Worm (Caenorhabditis elegans) whole organism, L4 larva: ENCODE results near the gene asp-3.
A peak's percentile ranks its signal among the peaks of the same experiment; 100 is the strongest.

Experiments
- D1046.2 ChIP-seq: fragments of 200-800 bp; sonication (Bioruptor generic); IDR thresholded peaks from 2 replicates; pipeline ENCODE4 v1.3.6; 2022; ENCODE audit warnings: missing genetic modification characterization, missing compliant biosample characterization
- F37D6.2 ChIP-seq: sonication (generic microtip); optimal IDR thresholded peaks from 2 replicates; lab custom pipeline; 2016; ENCODE audit warnings: mild to moderate bottlenecking, missing genetic modification characterization, missing compliant biosample characterization
- F44E2.7 ChIP-seq: fragments of 200-800 bp; sonication (Bioruptor generic); IDR thresholded peaks from 2 replicates; pipeline ENCODE4 v2.1.2; 2022; ENCODE audit warnings: missing genetic modification characterization, missing compliant biosample characterization
- T20F7.1 ChIP-seq: fragments of 200-800 bp; sonication (Bioruptor generic); optimal IDR thresholded peaks from 2 replicates; lab custom pipeline; 2018; ENCODE audit warnings: mild to moderate bottlenecking, missing genetic modification characterization, missing compliant biosample characterization
- Y75B8A.6 ChIP-seq: fragments of 200-800 bp; sonication (Bioruptor generic); IDR thresholded peaks from 2 replicates; pipeline ENCODE4 v1.3.6; 2022; ENCODE audit warnings: missing genetic modification reagents, missing genetic modification characterization, missing compliant biosample characterization
- ama-1 ChIP-seq: fragments of 150-350 bp; optimal IDR thresholded peaks from 2 replicates; lab custom pipeline; 2014; ENCODE audit warnings: inconsistent platforms, mixed read lengths
- attf-4 ChIP-seq: sonication (generic microtip); optimal IDR thresholded peaks from 3 replicates; lab custom pipeline; 2017; ENCODE audit warnings: missing biosample characterization, missing genetic modification characterization
- ceh-20 ChIP-seq: fragments of 200-800 bp; sonication (Bioruptor generic); IDR thresholded peaks from 2 replicates; pipeline ENCODE4 v1.3.6; 2022; ENCODE audit warnings: missing genetic modification reagents, missing genetic modification characterization, missing compliant biosample characterization
- ceh-28 ChIP-seq: fragments of 150-350 bp; optimal IDR thresholded peaks from 2 replicates; lab custom pipeline; 2014; ENCODE audit warnings: missing biosample characterization, missing genetic modification reagents, missing genetic modification characterization
- ceh-44 ChIP-seq: fragments of 200-800 bp; sonication (Bioruptor generic); IDR thresholded peaks from 2 replicates; pipeline ENCODE4 v1.3.6; 2022; ENCODE audit warnings: missing genetic modification reagents, missing genetic modification characterization, missing compliant biosample characterization
- ces-1 ChIP-seq: fragments of 150-350 bp; sonication (generic microtip); optimal IDR thresholded peaks from 4 replicates; lab custom pipeline; 2014; ENCODE audit warnings: missing biosample characterization, missing genetic modification reagents, missing genetic modification characterization
- cey-2 ChIP-seq: sonication (generic microtip); optimal IDR thresholded peaks from 3 replicates; lab custom pipeline; 2017; ENCODE audit warnings: missing genetic modification characterization, mild to moderate bottlenecking, missing compliant biosample characterization, antibody characterized with exemption, borderline replicate concordance; ENCODE audit not compliant: insufficient read depth
- daf-12 ChIP-seq: fragments of 150-350 bp; optimal IDR thresholded peaks from 2 replicates; lab custom pipeline; 2014; ENCODE audit warnings: missing biosample characterization, missing genetic modification reagents, missing genetic modification characterization
- daf-16 ChIP-seq, 3 experiments: sonication (generic microtip); optimal IDR thresholded peaks; 2 replicates each; lab custom pipeline; 2016 to 2017; ENCODE audit warnings: missing genetic modification characterization in 3 of 3, missing genetic modification reagents in 3 of 3, mild to moderate bottlenecking in 2 of 3, missing compliant biosample characterization in 2 of 3, missing biosample characterization in 1 of 3, moderate library complexity in 1 of 3
- dmd-6 ChIP-seq: fragments of 200-800 bp; sonication (Bioruptor generic); IDR thresholded peaks from 2 replicates; pipeline ENCODE4 v1.3.6; 2022; ENCODE audit warnings: missing genetic modification reagents, missing genetic modification characterization, missing compliant biosample characterization
- dmd-8 ChIP-seq: fragments of 200-800 bp; sonication (Bioruptor generic); IDR thresholded peaks from 2 replicates; pipeline ENCODE4 v1.3.6; 2022; ENCODE audit warnings: missing genetic modification characterization, missing compliant biosample characterization
- dmd-9 ChIP-seq: fragments of 200-800 bp; sonication (Bioruptor generic); IDR thresholded peaks from 2 replicates; pipeline ENCODE4 v1.3.6; 2022; ENCODE audit warnings: missing genetic modification reagents, missing genetic modification characterization, missing compliant biosample characterization
- egl-27 ChIP-seq: sonication (generic microtip); optimal IDR thresholded peaks from 3 replicates; lab custom pipeline; 2017; ENCODE audit warnings: missing biosample characterization, missing genetic modification reagents, missing genetic modification characterization
- egl-43 ChIP-seq: fragments of 200-800 bp; sonication (Bioruptor generic); IDR thresholded peaks from 2 replicates; pipeline ENCODE4 v1.3.6; 2022; ENCODE audit warnings: missing genetic modification reagents, missing genetic modification characterization, missing compliant biosample characterization
- fkh-10 ChIP-seq: fragments of 150-350 bp; optimal IDR thresholded peaks from 2 replicates; lab custom pipeline; 2014; ENCODE audit warnings: missing biosample characterization, missing genetic modification reagents, missing genetic modification characterization
- fos-1 ChIP-seq: fragments of 150-350 bp; optimal IDR thresholded peaks from 2 replicates; lab custom pipeline; 2014; ENCODE audit warnings: missing biosample characterization, missing genetic modification characterization
- hif-1 ChIP-seq, 2 experiments: sonication (generic microtip); optimal IDR thresholded peaks; 2 replicates each; lab custom pipeline; 2016 to 2017; ENCODE audit warnings: missing compliant biosample characterization in 2 of 2, missing genetic modification characterization in 2 of 2, missing genetic modification reagents in 2 of 2, missing genotype in 2 of 2, mild to moderate bottlenecking in 1 of 2
- hlh-30 ChIP-seq: sonication (generic microtip); optimal IDR thresholded peaks from 2 replicates; lab custom pipeline; 2017; ENCODE audit warnings: antibody characterized with exemption, mild to moderate bottlenecking, missing genetic modification characterization, missing compliant biosample characterization; ENCODE audit not compliant: insufficient read depth
- lin-13 ChIP-seq: fragments of 150-350 bp; optimal IDR thresholded peaks from 2 replicates; lab custom pipeline; 2014; ENCODE audit warnings: missing biosample characterization, missing genetic modification reagents, missing genetic modification characterization
- lin-39 ChIP-seq: fragments of 150-350 bp; optimal IDR thresholded peaks from 2 replicates; lab custom pipeline; 2014; ENCODE audit warnings: missing biosample characterization, missing genetic modification reagents, missing genetic modification characterization
- lir-3 ChIP-seq: sonication (generic microtip); optimal IDR thresholded peaks from 2 replicates; lab custom pipeline; 2016; ENCODE audit warnings: mild to moderate bottlenecking, missing genetic modification characterization, missing compliant biosample characterization
- lsy-2 ChIP-seq, 2 experiments: fragments of 150-350 bp in 1 of 2; sonication (generic microtip) in 1 of 2; optimal IDR thresholded peaks; 2 replicates each; lab custom pipeline; 2014 to 2017; ENCODE audit warnings: missing biosample characterization in 2 of 2, missing genetic modification characterization in 2 of 2
- madf-5 ChIP-seq, 2 experiments: fragments of 200-800 bp; sonication (Bioruptor generic); IDR thresholded peaks; 2 replicates each; pipeline ENCODE4 v1.3.6; 2022; ENCODE audit warnings: missing compliant biosample characterization in 2 of 2, missing genetic modification characterization in 2 of 2
- madf-9 ChIP-seq: fragments of 200-800 bp; sonication (Bioruptor generic); conservative IDR thresholded peaks from 2 replicates; pipeline ENCODE4 v1.3.6; 2022; ENCODE audit warnings: missing genetic modification reagents, missing genetic modification characterization, missing compliant biosample characterization
- mxl-3 ChIP-seq: fragments of 200-800 bp; sonication (Bioruptor generic); optimal IDR thresholded peaks from 2 replicates; lab custom pipeline; 2018; ENCODE audit warnings: mild to moderate bottlenecking, missing genetic modification characterization, missing compliant biosample characterization
- nhr-10 ChIP-seq: fragments of 150-350 bp; optimal IDR thresholded peaks from 2 replicates; lab custom pipeline; 2014; ENCODE audit warnings: missing biosample characterization, missing genetic modification characterization
- nhr-11 ChIP-seq: fragments of 150-350 bp; optimal IDR thresholded peaks from 2 replicates; lab custom pipeline; 2014; ENCODE audit warnings: missing biosample characterization, missing genetic modification characterization
- nhr-25 ChIP-seq: sonication (generic microtip); optimal IDR thresholded peaks from 2 replicates; lab custom pipeline; 2017; ENCODE audit warnings: missing genetic modification characterization, mild to moderate bottlenecking, missing compliant biosample characterization, antibody characterized with exemption, moderate library complexity, borderline replicate concordance; ENCODE audit not compliant: insufficient read depth
- nhr-41 ChIP-seq: fragments of 200-800 bp; sonication (Bioruptor generic); IDR thresholded peaks from 2 replicates; pipeline ENCODE4 v1.3.6; 2022; ENCODE audit warnings: missing genetic modification reagents, missing genetic modification characterization, missing compliant biosample characterization
- nhr-48 ChIP-seq: sonication (generic microtip); optimal IDR thresholded peaks from 2 replicates; lab custom pipeline; 2016; ENCODE audit warnings: mild to moderate bottlenecking, missing genetic modification characterization, missing compliant biosample characterization
- nhr-76 ChIP-seq: fragments of 150-350 bp; optimal IDR thresholded peaks from 2 replicates; lab custom pipeline; 2014; ENCODE audit warnings: missing biosample characterization, missing genetic modification characterization
- nhr-77 ChIP-seq: fragments of 150-350 bp; optimal IDR thresholded peaks from 2 replicates; lab custom pipeline; 2014; ENCODE audit warnings: missing biosample characterization, missing genetic modification characterization
- pha-4 ChIP-seq, 2 experiments: fragments of 150-350 bp in 1 of 2; fragments of 200-800 bp in 1 of 2; sonication (Bioruptor generic) in 1 of 2; IDR thresholded peaks in 1 of 2; optimal IDR thresholded peaks in 1 of 2; 2 replicates each; pipeline versions ENCODE4 v1.3.6 to Lab custom; 2014 to 2022; ENCODE audit warnings: missing genetic modification characterization in 2 of 2, missing genetic modification reagents in 2 of 2, missing biosample characterization in 1 of 2, missing compliant biosample characterization in 1 of 2
- php-3 ChIP-seq: fragments of 200-800 bp; sonication (Bioruptor generic); IDR thresholded peaks from 2 replicates; pipeline ENCODE4 v1.3.6; 2022; ENCODE audit warnings: missing genetic modification reagents, missing genetic modification characterization, missing compliant biosample characterization
- pqm-1 ChIP-seq: sonication (generic microtip); optimal IDR thresholded peaks from 2 replicates; lab custom pipeline; 2017; ENCODE audit warnings: missing biosample characterization, missing genetic modification characterization
- saeg-2 ChIP-seq: fragments of 200-800 bp; sonication (Bioruptor generic); IDR thresholded peaks from 2 replicates; pipeline ENCODE4 v1.3.6; 2022; ENCODE audit warnings: missing genetic modification reagents, missing genetic modification characterization, missing compliant biosample characterization
- set-16 ChIP-seq: fragments of 200-800 bp; sonication (Bioruptor generic); IDR thresholded peaks from 2 replicates; pipeline ENCODE4 v1.3.6; 2022; ENCODE audit warnings: missing genetic modification reagents, missing genetic modification characterization, missing compliant biosample characterization
- snpc-1.2 ChIP-seq: fragments of 200-800 bp; sonication (Bioruptor generic); IDR thresholded peaks from 2 replicates; pipeline ENCODE4 v1.3.6; 2022; ENCODE audit warnings: missing genetic modification reagents, missing genetic modification characterization, missing compliant biosample characterization
- snpc-4 ChIP-seq: fragments of 150-350 bp; optimal IDR thresholded peaks from 2 replicates; lab custom pipeline; 2014; ENCODE audit warnings: missing biosample characterization, missing genetic modification characterization
- spr-1 ChIP-seq: sonication (generic microtip); optimal IDR thresholded peaks from 2 replicates; lab custom pipeline; 2016; ENCODE audit warnings: mild to moderate bottlenecking, missing genetic modification characterization, missing compliant biosample characterization
- spr-3 ChIP-seq: fragments of 200-800 bp; sonication (Bioruptor generic); optimal IDR thresholded peaks from 2 replicates; lab custom pipeline; 2018; ENCODE audit warnings: mild to moderate bottlenecking, missing genetic modification characterization, missing compliant biosample characterization
- unc-130 ChIP-seq: sonication (generic microtip); optimal IDR thresholded peaks from 2 replicates; lab custom pipeline; 2016; ENCODE audit warnings: missing genetic modification reagents, missing genetic modification characterization, missing compliant biosample characterization
- zfp-3 ChIP-seq: fragments of 200-800 bp; sonication (Bioruptor generic); conservative IDR thresholded peaks from 2 replicates; pipeline ENCODE4 v1.3.6; 2022; ENCODE audit warnings: missing genetic modification reagents, missing genetic modification characterization, missing compliant biosample characterization
- zip-11 ChIP-seq: fragments of 200-800 bp; sonication (Bioruptor generic); IDR thresholded peaks from 2 replicates; pipeline ENCODE4 v1.3.6; 2022; ENCODE audit warnings: missing genetic modification characterization, missing compliant biosample characterization
- zip-2 ChIP-seq: fragments of 150-350 bp; optimal IDR thresholded peaks from 2 replicates; lab custom pipeline; 2014; ENCODE audit warnings: missing biosample characterization, missing genetic modification characterization
- ztf-7 ChIP-seq: fragments of 150-350 bp; optimal IDR thresholded peaks from 2 replicates; lab custom pipeline; 2014; ENCODE audit warnings: missing biosample characterization, missing genetic modification characterization

asp-3 gene

ce11 chrX:6744537-6744936 is 46.3 kb upstream of the asp-3 start (continued):
- TF ChIP-seq egl-27 (tag; lab: Kevin White, UChicago) (no peak), dmd-8 (GFP tag; lab: Robert Waterston, UW) (no peak), spr-1 (tag; lab: Kevin White, UChicago) (no peak), fkh-10 (GFP tag; lab: Kevin White, UChicago) (no peak), snpc-4 (no peak), F37D6.2 (tag; lab: Kevin White, UChicago) (no peak), mxl-3 (GFP tag; lab: Kevin White, UChicago) (peak; percentile 88), hif-1 (tag; optimal IDR thresholded peaks at IDR 0.05; lab: Kevin White, UChicago) (no peak), unc-130 (GFP tag; lab: Kevin White, UChicago) (no peak), set-16 (no peak), D1046.2 (no peak), lir-3 (no peak), ceh-28 (tag; lab: Kevin White, UChicago) (no peak), dmd-9 (GFP tag; lab: Robert Waterston, UW) (no peak), ceh-20 (GFP tag; lab: Robert Waterston, UW) (no peak), lin-39 (tag; lab: Kevin White, UChicago) (no peak), nhr-41 (no peak), hlh-30 (peak; percentile 72), pha-4 (GFP tag; IDR thresholded peaks at IDR 0.05; lab: Robert Waterston, UW) (no peak; the same call in 1 of the 2 replicates), pha-4 (tag; optimal IDR thresholded peaks at IDR 0.05; lab: Kevin White, UChicago) (no peak), madf-9 (GFP tag; lab: Robert Waterston, UW) (no peak), F44E2.7 (GFP tag; lab: Robert Waterston, UW) (no peak), nhr-77 (peak; percentile 52), snpc-1.2 (GFP tag; lab: Robert Waterston, UW) (no peak), fos-1 (tag; lab: Kevin White, UChicago) (no peak), T20F7.1 (GFP tag; lab: Kevin White, UChicago) (no peak), zip-11 (GFP tag; lab: Robert Waterston, UW) (no peak), saeg-2 (no peak), zip-2 (tag; lab: Kevin White, UChicago) (no peak), dmd-6 (GFP tag; lab: Robert Waterston, UW) (peak; percentile 96), ceh-44 (GFP tag; lab: Robert Waterston, UW) (no peak), ces-1 (GFP tag; lab: Kevin White, UChicago) (no peak), madf-5 (GFP tag; IDR thresholded peaks at IDR 0.05; lab: Robert Waterston, UW) (no peak), egl-43 (no peak), nhr-11 (tag; lab: Kevin White, UChicago) (no peak), nhr-25 (tag; lab: Kevin White, UChicago) (no peak), daf-16 (GFP tag; optimal IDR thresholded peaks at IDR 0.05; lab: Kevin White, UChicago) (no peak), daf-16 (tag; optimal IDR thresholded peaks at IDR 0.05; lab: Kevin White, UChicago) (peak; percentile 80), php-3 (GFP tag; lab: Robert Waterston, UW) (peak; percentile 74), attf-4 (tag; lab: Kevin White, UChicago) (no peak), pqm-1 (tag; lab: Kevin White, UChicago) (peak; percentile 87), ztf-7 (no peak), cey-2 (tag; lab: Kevin White, UChicago) (no peak), nhr-76 (tag; lab: Kevin White, UChicago) (no peak), zfp-3 (GFP tag; lab: Robert Waterston, UW) (no peak), nhr-48 (tag; lab: Kevin White, UChicago) (peak; percentile 78), Y75B8A.6 (GFP tag; lab: Robert Waterston, UW) (no peak), ama-1 (lab: Kevin White, UChicago) (no peak), lsy-2 (tag; optimal IDR thresholded peaks at IDR 0.05; lab: Kevin White, UChicago) (peak in 1 of 2 experiments; percentile 3), nhr-10 (tag; lab: Kevin White, UChicago) (no peak), lin-13 (no peak), daf-12 (tag; lab: Kevin White, UChicago) (no peak), spr-3 (no peak)
